Fruit fly (Drosophila melanogaster): ENCODE data around the gene mira.
A peak's percentile ranks its signal among the peaks of the same experiment; 100 is the strongest.

The mira gene

DNA sequence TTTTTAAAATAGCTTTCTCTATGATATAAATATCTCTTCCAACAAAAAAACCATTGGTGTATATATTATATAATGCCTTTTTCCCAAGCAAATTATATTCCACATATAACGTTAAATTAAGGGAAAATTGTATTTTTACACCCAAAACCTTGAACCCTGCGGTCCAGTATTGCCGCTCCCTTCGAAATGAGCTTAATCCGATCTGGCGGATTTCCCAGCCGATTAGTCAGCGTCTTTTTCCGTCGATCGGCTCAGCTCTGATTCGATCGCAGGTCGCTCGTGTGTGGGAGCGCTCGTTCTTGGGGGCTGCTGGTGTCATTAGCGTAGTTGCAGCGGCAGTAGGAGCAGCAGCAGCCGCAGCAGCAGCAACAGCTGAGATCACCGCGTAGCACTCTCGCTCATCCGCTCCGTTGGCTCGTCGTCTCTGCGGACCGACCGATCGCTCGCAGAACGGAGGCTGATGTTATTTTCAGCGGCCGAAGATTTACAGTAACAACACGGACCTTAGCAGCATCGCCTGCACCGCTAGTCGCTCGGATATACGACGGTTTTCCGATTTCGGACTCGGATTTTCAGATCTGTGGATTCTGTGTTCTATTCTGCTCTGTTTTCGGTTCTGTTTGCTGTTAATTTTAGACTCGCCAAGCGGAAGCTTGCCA, 44.5 kb downstream of the mira start, which contains the start of gene CG4733 (continued):
- peak; percentile 0 for TF ChIP-seq dmrt99B (tag; optimal IDR thresholded peaks at IDR 0.05)
- TF ChIP-seq CG18011 (GFP tag; optimal IDR thresholded peaks at IDR 0.05): no peak
- no peak for TF ChIP-seq CG15601 (tag; optimal IDR thresholded peaks at IDR 0.05)
- peak; percentile 18 for TF ChIP-seq CG7556 (GFP tag; optimal IDR thresholded peaks at IDR 0.05)
- peak; percentile 58 for TF ChIP-seq sug (tag; optimal IDR thresholded peaks at IDR 0.05)
- TF ChIP-seq CG15269 (tag; optimal IDR thresholded peaks at IDR 0.05): peak; percentile 14

DNA sequence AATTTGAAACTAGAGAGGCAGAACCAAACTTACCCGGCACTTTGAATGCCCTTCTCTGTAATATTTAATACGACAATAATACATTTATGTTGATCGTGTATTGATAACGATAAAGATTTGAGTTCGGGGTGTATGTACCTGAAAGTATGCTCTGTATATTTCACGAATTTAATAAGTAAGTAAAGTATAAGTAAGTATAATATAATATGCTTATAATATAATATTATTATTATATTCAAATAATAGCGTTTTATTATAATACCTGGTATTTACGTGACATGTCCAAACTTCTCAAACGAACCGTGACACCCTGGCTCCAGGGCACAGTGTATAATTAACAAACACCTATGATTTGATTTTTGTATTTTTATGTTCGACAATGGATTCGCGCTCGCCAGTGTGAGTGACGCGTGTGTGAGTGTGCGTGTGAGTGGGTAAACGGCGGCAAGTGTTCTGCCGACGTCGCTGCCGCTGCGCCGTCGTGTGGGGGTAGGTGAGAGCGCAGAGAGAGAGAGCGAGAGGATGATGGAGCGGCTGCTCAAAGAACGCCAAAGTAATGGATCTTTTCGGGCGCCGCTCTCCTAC, 45.2 kb downstream of the mira start:
- TF ChIP-seq CG8944 (GFP tag; optimal IDR thresholded peaks at IDR 0.05) (no peak), aop (GFP tag; IDR thresholded peaks at IDR 0.05) (no peak), CG11398 (GFP tag; optimal IDR thresholded peaks at IDR 0.05) (no peak), da (GFP tag; optimal IDR thresholded peaks at IDR 0.05) (no peak), CG34376 (GFP tag; optimal IDR thresholded peaks at IDR 0.05) (peak; percentile 68), CG6654 (GFP tag; optimal IDR thresholded peaks at IDR 0.05) (peak; percentile 69), CG1647 (GFP tag; optimal IDR thresholded peaks at IDR 0.05) (no peak), abd-A (tag; optimal IDR thresholded peaks at IDR 0.05) (peak; percentile 43), Nf-YC (tag; optimal IDR thresholded peaks at IDR 0.05) (peak; percentile 55), CG8924 (tag; optimal IDR thresholded peaks at IDR 0.05) (peak; percentile 87), cato (GFP tag; optimal IDR thresholded peaks at IDR 0.05; ENCODE audit: borderline replicate concordance) (peak; percentile 6), sens-2 (GFP tag; IDR thresholded peaks at IDR 0.05) (no peak), lab (GFP tag; optimal IDR thresholded peaks at IDR 0.05) (peak; percentile 91), CG6765 (GFP tag; optimal IDR thresholded peaks at IDR 0.05) (peak; percentile 76), Opbp (GFP tag; IDR thresholded peaks at IDR 0.05; ENCODE audit: partially characterized antibody) (no peak), CG17568 (GFP tag; optimal IDR thresholded peaks at IDR 0.05) (no peak), CG15073 (GFP tag; optimal IDR thresholded peaks at IDR 0.05) (no peak), CG16863 (GFP tag; optimal IDR thresholded peaks at IDR 0.05) (no peak), Hmr (GFP tag; optimal IDR thresholded peaks at IDR 0.05) (peak; percentile 87), odd (GFP tag; optimal IDR thresholded peaks at IDR 0.05) (peak; percentile 48), CG17802 (tag; optimal IDR thresholded peaks at IDR 0.05) (no peak), wek (GFP tag; optimal IDR thresholded peaks at IDR 0.05) (no peak), vfl (GFP tag; optimal IDR thresholded peaks at IDR 0.05) (no peak), Dad (GFP tag; optimal IDR thresholded peaks at IDR 0.05) (no peak), D19B (GFP tag; optimal IDR thresholded peaks at IDR 0.05) (peak; percentile 82), CG12299 (tag; optimal IDR thresholded peaks at IDR 0.05) (peak; percentile 45), hbn (GFP tag; IDR thresholded peaks at IDR 0.05; ENCODE audit: partially characterized antibody) (peak; percentile 21; the same call in 1 of the 2 replicates), CG30020 (tag; optimal IDR thresholded peaks at IDR 0.05) (no peak), slou (GFP tag; optimal IDR thresholded peaks at IDR 0.05) (no peak), CG14050 (GFP tag; IDR thresholded peaks at IDR 0.05) (peak; percentile 20; the same call in 1 of the 3 replicates), CG15479 (GFP tag; optimal IDR thresholded peaks at IDR 0.05) (no peak), Dref (GFP tag; IDR thresholded peaks at IDR 0.05) (no peak), CG17912 (GFP tag; optimal IDR thresholded peaks at IDR 0.05) (no peak), Stat92E (GFP tag; optimal IDR thresholded peaks at IDR 0.05) (no peak), Trl (optimal IDR thresholded peaks at IDR 0.05) (peak; percentile 89 to 95), Trl (GFP tag; optimal IDR thresholded peaks at IDR 0.05) (no peak), fd102C (GFP tag; optimal IDR thresholded peaks at IDR 0.05) (no peak), Med (GFP tag) (peak; percentile 72), Blimp-1 (GFP tag; optimal IDR thresholded peaks at IDR 0.05) (peak; percentile 76), Nf-YB (GFP tag; optimal IDR thresholded peaks at IDR 0.05) (peak; percentile 41), Max (GFP tag; optimal IDR thresholded peaks at IDR 0.05) (peak; percentile 47)
